Fruit fly (Drosophila melanogaster) whole organism, embryonic: Measurements from ENCODE around the gene toy.
A peak's percentile ranks its signal among the peaks of the same experiment; 100 is the strongest.

Experiments
- CG10431 ChIP-seq: fragments of 200-800 bp; sonication (Bioruptor generic); optimal IDR thresholded peaks from 3 replicates; lab custom pipeline; 2018; ENCODE audit warnings: missing biosample characterization, mild to moderate bottlenecking, missing genetic modification characterization
- CG10654 ChIP-seq: fragments of 200-800 bp; sonication (Bioruptor generic); optimal IDR thresholded peaks from 2 replicates; lab custom pipeline; 2016; ENCODE audit warnings: missing biosample characterization, missing genetic modification characterization
- CG11723 ChIP-seq: fragments of 200-800 bp; sonication (Bioruptor generic); optimal IDR thresholded peaks from 2 replicates; lab custom pipeline; 2017; ENCODE audit warnings: missing biosample characterization, mild to moderate bottlenecking, missing genetic modification characterization
- CG12155 ChIP-seq: fragments of 200-800 bp; sonication (Bioruptor generic); optimal IDR thresholded peaks from 3 replicates; lab custom pipeline; 2016; ENCODE audit warnings: missing biosample characterization, missing genetic modification characterization
- CG12299 ChIP-seq: fragments of 200-800 bp; sonication (Bioruptor generic); optimal IDR thresholded peaks from 2 replicates; lab custom pipeline; 2018; ENCODE audit warnings: missing biosample characterization, mild to moderate bottlenecking, missing genetic modification characterization
- CG1233 ChIP-seq: fragments of 200-800 bp; sonication (Bioruptor generic); optimal IDR thresholded peaks from 4 replicates; lab custom pipeline; 2018; ENCODE audit warnings: missing biosample characterization, mild to moderate bottlenecking, missing genetic modification characterization
- CG13296 ChIP-seq: fragments of 200-800 bp; sonication (Bioruptor generic); optimal IDR thresholded peaks from 3 replicates; lab custom pipeline; 2018; ENCODE audit warnings: missing biosample characterization, mild to moderate bottlenecking, missing genetic modification characterization
- CG14014 ChIP-seq: fragments of 200-800 bp; sonication (Bioruptor generic); IDR thresholded peaks from 2 replicates; pipeline ENCODE4 v1.3.6; 2022; ENCODE audit warnings: missing biosample characterization, missing genetic modification characterization
- CG14710 ChIP-seq: fragments of 200-800 bp; sonication (Bioruptor generic); optimal IDR thresholded peaks from 3 replicates; lab custom pipeline; 2019; ENCODE audit warnings: missing biosample characterization, mild to moderate bottlenecking, missing genetic modification characterization, moderate library complexity
- CG1602 ChIP-seq: fragments of 200-800 bp; sonication (Bioruptor generic); optimal IDR thresholded peaks from 3 replicates; lab custom pipeline; 2016; ENCODE audit warnings: missing biosample characterization, missing genetic modification characterization
- CG17361 ChIP-seq: fragments of 200-800 bp; sonication (Bioruptor generic); IDR thresholded peaks from 3 replicates; pipeline ENCODE4 v1.3.6; 2022; ENCODE audit warnings: missing biosample characterization, missing genetic modification characterization
- CG17385 ChIP-seq: fragments of 200-800 bp; sonication (Bioruptor generic); optimal IDR thresholded peaks from 3 replicates; lab custom pipeline; 2018; ENCODE audit warnings: missing biosample characterization, mild to moderate bottlenecking, missing genetic modification characterization
- CG18262 ChIP-seq: fragments of 200-800 bp; optimal IDR thresholded peaks from 3 replicates; lab custom pipeline; 2019; ENCODE audit warnings: missing biosample characterization, mild to moderate bottlenecking, missing genetic modification characterization, moderate library complexity
- CG2116 ChIP-seq: fragments of 200-800 bp; sonication (Bioruptor generic); optimal IDR thresholded peaks from 3 replicates; lab custom pipeline; 2018; ENCODE audit warnings: missing biosample characterization, mild to moderate bottlenecking, missing genetic modification characterization
- CG2712 ChIP-seq: fragments of 200-800 bp; optimal IDR thresholded peaks from 3 replicates; lab custom pipeline; 2019; ENCODE audit warnings: missing biosample characterization, mild to moderate bottlenecking, missing genetic modification characterization, moderate library complexity
- CG2875 ChIP-seq: fragments of 200-800 bp; sonication (Bioruptor generic); optimal IDR thresholded peaks from 2 replicates; lab custom pipeline; 2017; ENCODE audit warnings: missing biosample characterization, mild to moderate bottlenecking, missing genetic modification characterization, missing genetic modification reagents
- CG30020 ChIP-seq: fragments of 200-800 bp; optimal IDR thresholded peaks from 2 replicates; lab custom pipeline; 2019; ENCODE audit warnings: missing biosample characterization, mild to moderate bottlenecking, missing genetic modification characterization, moderate library complexity
- CG3281 ChIP-seq: fragments of 200-800 bp; sonication (Bioruptor generic); optimal IDR thresholded peaks from 3 replicates; lab custom pipeline; 2017; ENCODE audit warnings: missing biosample characterization, mild to moderate bottlenecking, missing genetic modification characterization
- CG4424 ChIP-seq: fragments of 200-800 bp; sonication (Bioruptor generic); optimal IDR thresholded peaks from 3 replicates; lab custom pipeline; 2016; ENCODE audit warnings: missing biosample characterization, missing genetic modification characterization
- Dip3 ChIP-seq: fragments of 200-800 bp; sonication (Bioruptor generic); optimal IDR thresholded peaks from 3 replicates; lab custom pipeline; 2016; ENCODE audit warnings: missing biosample characterization, missing genetic modification characterization
- Dp ChIP-seq: fragments of 200-800 bp; sonication (Bioruptor generic); optimal IDR thresholded peaks from 2 replicates; lab custom pipeline; 2018; ENCODE audit warnings: missing biosample characterization, mild to moderate bottlenecking, missing genetic modification characterization, moderate library complexity
- E2f2 ChIP-seq: fragments of 200-800 bp; sonication (Bioruptor generic); IDR thresholded peaks from 2 replicates; pipeline ENCODE4 v1.3.6; 2022; ENCODE audit warnings: missing biosample characterization, missing genetic modification characterization
- Ets97D ChIP-seq: fragments of 200-800 bp; sonication (Bioruptor generic); optimal IDR thresholded peaks from 3 replicates; lab custom pipeline; 2016; ENCODE audit warnings: missing biosample characterization, missing genetic modification characterization
- Fer1 ChIP-seq: fragments of 200-800 bp; sonication (Bioruptor generic); optimal IDR thresholded peaks from 2 replicates; lab custom pipeline; 2017; ENCODE audit warnings: missing biosample characterization, mild to moderate bottlenecking, missing genetic modification characterization
- HLH3B ChIP-seq: fragments of 200-800 bp; sonication (Bioruptor generic); IDR thresholded peaks from 2 replicates; pipeline ENCODE4 v1.3.6; 2022; ENCODE audit warnings: missing biosample characterization, missing genetic modification characterization
- Hr3 ChIP-seq: fragments of 200-800 bp; sonication (Bioruptor generic); optimal IDR thresholded peaks from 3 replicates; lab custom pipeline; 2016; ENCODE audit warnings: missing biosample characterization, missing genetic modification characterization
- MBD-R2 ChIP-seq: fragments of 200-800 bp; sonication (Bioruptor generic); IDR thresholded peaks from 2 replicates; pipeline ENCODE4 v1.3.6; 2022; ENCODE audit warnings: missing biosample characterization, missing genetic modification characterization
- MESR4 ChIP-seq: fragments of 200-800 bp; sonication (Bioruptor generic); optimal IDR thresholded peaks from 2 replicates; lab custom pipeline; 2018; ENCODE audit warnings: missing biosample characterization, mild to moderate bottlenecking, missing genetic modification characterization, moderate library complexity
- MTF-1 ChIP-seq: fragments of 200-800 bp; sonication (Bioruptor generic); optimal IDR thresholded peaks from 2 replicates; lab custom pipeline; 2018; ENCODE audit warnings: missing biosample characterization, mild to moderate bottlenecking, missing genetic modification characterization, borderline replicate concordance
- Med ChIP-seq: fragments of 200-800 bp; sonication (Bioruptor generic); peaks from one replicate; lab custom pipeline; 2016; ENCODE audit warnings: missing biosample characterization, missing genetic modification characterization, mild to moderate bottlenecking, inconsistent platforms, moderate library complexity
- PHDP ChIP-seq: fragments of 200-800 bp; sonication (Bioruptor generic); optimal IDR thresholded peaks from 3 replicates; lab custom pipeline; 2018; ENCODE audit warnings: missing biosample characterization, mild to moderate bottlenecking, missing genetic modification characterization, moderate library complexity
- Ptx1 ChIP-seq: fragments of 200-800 bp; sonication (Bioruptor generic); IDR thresholded peaks from 2 replicates; pipeline ENCODE4 v1.3.6; 2022; ENCODE audit warnings: missing biosample characterization, missing genetic modification characterization
- Xbp1 ChIP-seq: fragments of 200-800 bp; sonication (Bioruptor generic); optimal IDR thresholded peaks from 3 replicates; lab custom pipeline; 2016; ENCODE audit warnings: missing biosample characterization, mild to moderate bottlenecking, missing genetic modification characterization
- Xrp1 ChIP-seq: fragments of 200-800 bp; sonication (Bioruptor generic); IDR thresholded peaks from 2 replicates; pipeline ENCODE4 v1.3.6; 2022; ENCODE audit warnings: missing biosample characterization, missing genetic modification characterization
- ase ChIP-seq: fragments of 200-800 bp; sonication (Bioruptor generic); IDR thresholded peaks from 3 replicates; pipeline ENCODE4 v1.3.6; 2022; ENCODE audit warnings: missing biosample characterization, missing genetic modification characterization
- bsh ChIP-seq, 2 experiments: fragments of 200-800 bp; sonication (Bioruptor generic); optimal IDR thresholded peaks; 2 replicates each; lab custom pipeline; 2017 to 2018; ENCODE audit warnings: mild to moderate bottlenecking in 2 of 2, missing biosample characterization in 2 of 2, missing genetic modification characterization in 2 of 2, moderate library complexity in 1 of 2
- cwo ChIP-seq: fragments of 200-800 bp; sonication (Bioruptor generic); optimal IDR thresholded peaks from 3 replicates; lab custom pipeline; 2017; ENCODE audit warnings: missing biosample characterization, missing genetic modification characterization, mild to moderate bottlenecking, moderate library complexity, missing genetic modification reagents
- dmrt11E ChIP-seq: fragments of 200-800 bp; sonication (Bioruptor generic); optimal IDR thresholded peaks from 3 replicates; lab custom pipeline; 2018; ENCODE audit warnings: missing biosample characterization, mild to moderate bottlenecking, missing genetic modification characterization, moderate library complexity
- dysf ChIP-seq: fragments of 200-800 bp; sonication (Bioruptor generic); IDR thresholded peaks from 3 replicates; pipeline ENCODE4 v1.3.6; 2022; ENCODE audit warnings: missing biosample characterization, missing genetic modification characterization
- ewg ChIP-seq: fragments of 200-800 bp; sonication (Bioruptor generic); optimal IDR thresholded peaks from 3 replicates; lab custom pipeline; 2017; ENCODE audit warnings: mild to moderate bottlenecking, missing biosample characterization, missing genetic modification reagents, missing genetic modification characterization
- fd64A ChIP-seq: fragments of 200-800 bp; sonication (Bioruptor generic); optimal IDR thresholded peaks from 3 replicates; lab custom pipeline; 2018; ENCODE audit warnings: missing biosample characterization, mild to moderate bottlenecking, missing genetic modification characterization
- gem ChIP-seq: fragments of 200-800 bp; sonication (Bioruptor generic); optimal IDR thresholded peaks from 2 replicates; lab custom pipeline; 2019; ENCODE audit warnings: missing biosample characterization, mild to moderate bottlenecking, missing genetic modification characterization, moderate library complexity
- ro ChIP-seq: fragments of 200-800 bp; sonication (Bioruptor generic); IDR thresholded peaks from 2 replicates; pipeline ENCODE4 v1.3.6; 2022; ENCODE audit warnings: missing biosample characterization, missing genetic modification characterization
- salm ChIP-seq: fragments of 200-800 bp; sonication (Bioruptor generic); optimal IDR thresholded peaks from 2 replicates; lab custom pipeline; 2018; ENCODE audit warnings: missing biosample characterization, mild to moderate bottlenecking, missing genetic modification characterization
- sc ChIP-seq, 3 experiments: fragments of >200 bp in 2 of 3; fragments of 200-800 bp in 1 of 3; sonication (Bioruptor generic) in 1 of 3; optimal IDR thresholded peaks; 2 replicates in 2 of 3; 3 replicates in 1 of 3; lab custom pipeline; 2017; ENCODE audit warnings: mild to moderate bottlenecking in 1 of 3, missing biosample characterization in 1 of 3, missing genetic modification characterization in 1 of 3, missing genetic modification reagents in 1 of 3
- ssp ChIP-seq: fragments of 200-800 bp; sonication (Bioruptor generic); IDR thresholded peaks from 2 replicates; pipeline ENCODE4 v1.3.6; 2022; ENCODE audit warnings: missing biosample characterization, missing genetic modification characterization
- trem ChIP-seq: fragments of 200-800 bp; optimal IDR thresholded peaks from 3 replicates; lab custom pipeline; 2019; ENCODE audit warnings: missing biosample characterization, mild to moderate bottlenecking, missing genetic modification characterization, moderate library complexity
- twi ChIP-seq: fragments of 200-800 bp; optimal IDR thresholded peaks from 2 replicates; lab custom pipeline; 2019; ENCODE audit warnings: missing biosample characterization, mild to moderate bottlenecking, missing genetic modification characterization, moderate library complexity
- vvl ChIP-seq: fragments of 200-800 bp; sonication (Bioruptor generic); IDR thresholded peaks from 2 replicates; pipeline ENCODE4 v1.3.6; 2022; ENCODE audit warnings: missing biosample characterization, missing genetic modification characterization

The toy gene

DNA sequence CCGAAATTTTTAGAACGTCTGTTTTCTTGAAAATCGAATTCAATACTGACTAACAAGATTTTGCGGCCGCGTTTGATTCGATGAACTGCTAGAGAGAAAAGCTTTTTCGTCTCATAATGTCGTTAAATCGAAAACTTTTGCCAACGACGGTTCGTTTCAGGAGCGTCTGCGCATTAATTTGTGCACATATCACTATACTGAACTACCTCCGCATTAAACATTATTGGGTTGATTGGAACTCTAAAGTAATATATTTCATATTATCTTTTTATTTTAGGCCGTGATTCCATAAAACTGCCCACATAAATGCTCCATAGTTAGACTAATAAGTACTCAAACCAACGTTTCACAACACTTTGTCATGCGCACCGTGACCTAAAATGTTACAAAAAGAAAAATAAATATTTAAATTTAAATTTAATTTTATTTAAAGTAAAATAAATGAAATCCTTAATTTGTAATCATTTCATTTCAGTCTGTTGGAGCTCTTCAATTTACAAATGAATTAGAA, 64.2 kb downstream of the toy start, which contains the start of gene CaMKII (continued):
- TF ChIP-seq CG14710 (tag; lab: Kevin White, UChicago) (peak; percentile 34), CG2712 (tag; lab: Kevin White, UChicago) (peak; percentile 67), Xbp1 (GFP tag; lab: Kevin White, UChicago) (peak; percentile 52), CG11723 (GFP tag; lab: Kevin White, UChicago) (peak; percentile 59), CG2875 (GFP tag; lab: Kevin White, UChicago) (peak; percentile 12), CG17361 (GFP tag; lab: Robert Waterston, UW) (peak; percentile 54; the same call in 1 of the 3 replicates), dmrt11E (tag; lab: Kevin White, UChicago) (peak; percentile 53), ewg (peak; percentile 90), Hr3 (GFP tag; lab: Kevin White, UChicago) (peak; percentile 39), ase (no peak), trem (tag; lab: Kevin White, UChicago) (peak; percentile 17), MBD-R2 (GFP tag; lab: Robert Waterston, UW) (0 out of 2 replicates have a peak, but pooled peaks have one; percentile 15), HLH3B (GFP tag; lab: Robert Waterston, UW) (peak; percentile 6; the same call in 1 of the 2 replicates), CG13296 (GFP tag; lab: Kevin White, UChicago) (peak; percentile 27), E2f2 (GFP tag; lab: Robert Waterston, UW) (peak; percentile 34), CG17385 (GFP tag; lab: Kevin White, UChicago) (peak; percentile 22), CG12299 (tag; lab: Kevin White, UChicago) (peak; percentile 48), Ets97D (no peak), CG4424 (GFP tag; lab: Kevin White, UChicago) (peak; percentile 54), CG30020 (peak; percentile 87), CG2116 (GFP tag; lab: Kevin White, UChicago) (peak; percentile 26), Ptx1 (no peak), MESR4 (GFP tag; lab: Kevin White, UChicago) (peak; percentile 11), Med (peak; percentile 67), Dip3 (no peak), ro (no peak), Fer1 (peak; percentile 21), CG1602 (GFP tag; lab: Kevin White, UChicago) (no peak), MTF-1 (GFP tag; lab: Kevin White, UChicago) (no peak), cwo (GFP tag; lab: Kevin White, UChicago) (no peak), Dp (GFP tag; lab: Kevin White, UChicago) (peak; percentile 7), CG18262 (peak; percentile 50), PHDP (peak; percentile 34), twi (tag; lab: Kevin White, UChicago) (peak; percentile 3), CG10654 (GFP tag; lab: Kevin White, UChicago) (peak; percentile 10), gem (tag; lab: Kevin White, UChicago) (peak; percentile 67), CG14014 (GFP tag; lab: Robert Waterston, UW) (0 out of 2 replicates have a peak, but pooled peaks have one; percentile 15), vvl (no peak), CG10431 (GFP tag; lab: Kevin White, UChicago) (no peak), CG12155 (GFP tag; lab: Kevin White, UChicago) (no peak), fd64A (GFP tag; lab: Kevin White, UChicago) (no peak), bsh (GFP tag; optimal IDR thresholded peaks at IDR 0.05; lab: Kevin White, UChicago) (peak in 1 of 2 experiments; percentile 50), dysf (GFP tag; lab: Robert Waterston, UW) (no peak; the same call in 2 of the 3 replicates), CG3281 (GFP tag; lab: Kevin White, UChicago) (peak; percentile 35), sc (optimal IDR thresholded peaks at IDR 0.05; lab: Kevin White, UChicago) (no peak), sc (GFP tag; optimal IDR thresholded peaks at IDR 0.05; lab: Kevin White, UChicago) (no peak), Xrp1 (GFP tag; lab: Robert Waterston, UW) (peak; percentile 62), ssp (peak; percentile 29; the same call in 1 of the 2 replicates), salm (tag; lab: Kevin White, UChicago) (no peak), CG1233 (peak; percentile 36)
